Fruit fly (Drosophila melanogaster): ENCODE measurements around the gene CG15399.

Gene CG15399

dm6 chr2L:2734215-2734614, 37.4 kb downstream of the CG15399 start (continued):
- peak; percentile 12 for TF ChIP-seq Dek (tag; optimal IDR thresholded peaks at IDR 0.05)
- no peak for TF ChIP-seq zf30C (GFP tag; optimal IDR thresholded peaks at IDR 0.05)
- TF ChIP-seq Asciz (GFP tag; optimal IDR thresholded peaks at IDR 0.05), result peak; percentile 2
- no peak for TF ChIP-seq tup (GFP tag; optimal IDR thresholded peaks at IDR 0.05)
- TF ChIP-seq caup (GFP tag; optimal IDR thresholded peaks at IDR 0.05; ENCODE audit: severe bottlenecking), result peak; percentile 4
- peak; percentile 22; the same call in 2 of the 3 replicates for TF ChIP-seq tgo (GFP tag; IDR thresholded peaks at IDR 0.05)
- no peak for TF ChIP-seq CG8290 (GFP tag; optimal IDR thresholded peaks at IDR 0.05)
- peak in 1 of 2 experiments; percentile 15 for TF ChIP-seq CG8290 (tag; optimal IDR thresholded peaks at IDR 0.05)
- no peak for TF ChIP-seq GATAe (GFP tag; conservative IDR thresholded peaks at IDR 0.05)
- TF ChIP-seq bcd (GFP tag; optimal IDR thresholded peaks at IDR 0.05), result peak; percentile 68
- TF ChIP-seq org-1 (GFP tag; optimal IDR thresholded peaks at IDR 0.05), result peak; percentile 24
- TF ChIP-seq CG13624 (GFP tag; optimal IDR thresholded peaks at IDR 0.05), result peak; percentile 67
- no peak for TF ChIP-seq CG1647 (GFP tag; optimal IDR thresholded peaks at IDR 0.05)
- TF ChIP-seq B-H2 (GFP tag; optimal IDR thresholded peaks at IDR 0.05), result no peak
- peak; percentile 43 for TF ChIP-seq Sox102F (GFP tag; optimal IDR thresholded peaks at IDR 0.05)
- peak; percentile 38 for TF ChIP-seq D19B (GFP tag; optimal IDR thresholded peaks at IDR 0.05)
- peak; percentile 62; the same call in 1 of the 2 replicates for TF ChIP-seq ranshi (GFP tag; IDR thresholded peaks at IDR 0.05)
- TF ChIP-seq CG2875 (GFP tag; optimal IDR thresholded peaks at IDR 0.05), result no peak
- TF ChIP-seq CG5180 (GFP tag; optimal IDR thresholded peaks at IDR 0.05), result no peak
- peak; percentile 21 for TF ChIP-seq CG1233 (GFP tag; optimal IDR thresholded peaks at IDR 0.05)
- TF ChIP-seq dimm (GFP tag; IDR thresholded peaks at IDR 0.05), result no peak
- TF ChIP-seq CG34224 (GFP tag; IDR thresholded peaks at IDR 0.05; ENCODE audit: partially characterized antibody), result no peak
- TF ChIP-seq Dp (GFP tag; optimal IDR thresholded peaks at IDR 0.05), result no peak
- TF ChIP-seq Nf-YC (tag; optimal IDR thresholded peaks at IDR 0.05), result no peak
- TF ChIP-seq dmrt11E (tag; optimal IDR thresholded peaks at IDR 0.05), result no peak
- TF ChIP-seq CG34422 (GFP tag; IDR thresholded peaks at IDR 0.05), result no peak
- TF ChIP-seq CG11696 (GFP tag; IDR thresholded peaks at IDR 0.05), result no peak
- peak; percentile 70 for TF ChIP-seq slbo (GFP tag; IDR thresholded peaks at IDR 0.05)
- TF ChIP-seq trem (tag; optimal IDR thresholded peaks at IDR 0.05), result no peak
- TF ChIP-seq CG14710 (tag; optimal IDR thresholded peaks at IDR 0.05), result no peak
- TF ChIP-seq lola (GFP tag; optimal IDR thresholded peaks at IDR 0.05), result no peak
- TF ChIP-seq CG6254 (GFP tag; optimal IDR thresholded peaks at IDR 0.05), result no peak
- peak; percentile 57 for TF ChIP-seq CG9817 (tag; optimal IDR thresholded peaks at IDR 0.05)
- TF ChIP-seq vfl (GFP tag; optimal IDR thresholded peaks at IDR 0.05), result peak; percentile 24
- peak; percentile 54 for TF ChIP-seq Ptx1 (GFP tag; IDR thresholded peaks at IDR 0.05)
- TF ChIP-seq Poxn (GFP tag; IDR thresholded peaks at IDR 0.05), result 0 out of 2 replicates have a peak, but pooled peaks have one; percentile 11
- TF ChIP-seq CG15269 (tag; optimal IDR thresholded peaks at IDR 0.05), result peak; percentile 44
- peak; percentile 16 for TF ChIP-seq CG11723 (GFP tag; optimal IDR thresholded peaks at IDR 0.05)
- peak; percentile 23 for TF ChIP-seq CG12744 (GFP tag; optimal IDR thresholded peaks at IDR 0.05)
- peak; percentile 69 for TF ChIP-seq Fer1 (GFP tag; optimal IDR thresholded peaks at IDR 0.05)
- TF ChIP-seq Atf3 (GFP tag; optimal IDR thresholded peaks at IDR 0.05), result no peak
- TF ChIP-seq CG42726 (GFP tag; IDR thresholded peaks at IDR 0.05; ENCODE audit: partially characterized antibody), result no peak
- peak; percentile 30 for TF ChIP-seq CG4820 (GFP tag; optimal IDR thresholded peaks at IDR 0.05)
- no peak for TF ChIP-seq Stat92E (GFP tag; optimal IDR thresholded peaks at IDR 0.05)
- TF ChIP-seq Adf1 (GFP tag; IDR thresholded peaks at IDR 0.05), result no peak; the same call in 1 of the 2 replicates
- no peak for TF ChIP-seq jing (GFP tag; optimal IDR thresholded peaks at IDR 0.05)
- TF ChIP-seq CG1602 (GFP tag; optimal IDR thresholded peaks at IDR 0.05), result no peak
- TF ChIP-seq CG10565 (GFP tag; optimal IDR thresholded peaks at IDR 0.05), result no peak
- TF ChIP-seq kni (GFP tag; optimal IDR thresholded peaks at IDR 0.05), result no peak
- TF ChIP-seq crc (GFP tag; optimal IDR thresholded peaks at IDR 0.05), result peak; percentile 26

All from whole organism, embryonic.